Fruit fly (Drosophila melanogaster): ENCODE data around the gene RhoGEF3.

- no peak for TF ChIP-seq CG8478 (optimal IDR thresholded peaks at IDR 0.05)
- no peak for TF ChIP-seq ab (GFP tag; optimal IDR thresholded peaks at IDR 0.05)
- TF ChIP-seq CG2199 (GFP tag; IDR thresholded peaks at IDR 0.05): no peak
- no peak for TF ChIP-seq p53 (GFP tag; optimal IDR thresholded peaks at IDR 0.05)
- TF ChIP-seq CG10654 (GFP tag; optimal IDR thresholded peaks at IDR 0.05): no peak
- no peak for TF ChIP-seq gfzf (GFP tag; optimal IDR thresholded peaks at IDR 0.05)
- TF ChIP-seq Hr39 (optimal IDR thresholded peaks at IDR 0.05): no peak
- TF ChIP-seq Ssrp (tag; optimal IDR thresholded peaks at IDR 0.05): no peak
- no peak for TF ChIP-seq HmgD (GFP tag; optimal IDR thresholded peaks at IDR 0.05)
- no peak for TF ChIP-seq dmrt99B (tag; optimal IDR thresholded peaks at IDR 0.05)
- TF ChIP-seq CG9797 (GFP tag; optimal IDR thresholded peaks at IDR 0.05): no peak
Observed at dm6 chr3L:298459-298858, 21.2 kb downstream of the RhoGEF3 start.

Measured in whole organism, embryonic.